Worm (Caenorhabditis elegans): ENCODE results near the gene daao-1.

- TF ChIP-seq mep-1 (tag; optimal IDR thresholded peaks at IDR 0.05) (no peak), nhr-12 (tag; optimal IDR thresholded peaks at IDR 0.05) (no peak), nhr-76 (tag; optimal IDR thresholded peaks at IDR 0.05) (no peak), unc-62 (GFP tag; optimal IDR thresholded peaks at IDR 0.05) (no peak)
Measured at ce11 chrIV:2656400-2657139, 42.6 kb downstream of the daao-1 start.
